Fruit fly (Drosophila melanogaster) whole organism, pupa: ENCODE data around the gene Bsg.

Experiments used
- CG10348 ChIP-seq: fragments of 200-800 bp; sonication (Bioruptor generic); IDR thresholded peaks from 2 replicates; pipeline ENCODE4 v1.3.6; 2022; ENCODE audit warnings: missing biosample characterization, missing genetic modification characterization
- CG13204 ChIP-seq: fragments of 200-800 bp; sonication (Bioruptor generic); optimal IDR thresholded peaks from 2 replicates; lab custom pipeline; 2018; ENCODE audit warnings: missing biosample characterization, mild to moderate bottlenecking, missing genetic modification characterization, moderate library complexity
- CG15710 ChIP-seq: fragments of 200-800 bp; sonication (Bioruptor generic); optimal IDR thresholded peaks from 2 replicates; lab custom pipeline; 2018; ENCODE audit warnings: missing biosample characterization, mild to moderate bottlenecking, missing genetic modification characterization, moderate library complexity
- CG8159 ChIP-seq: fragments of 200-800 bp; sonication (Bioruptor generic); optimal IDR thresholded peaks from 3 replicates; lab custom pipeline; 2018; ENCODE audit warnings: missing biosample characterization, mild to moderate bottlenecking, missing genetic modification characterization, moderate library complexity
- CG9948 ChIP-seq: fragments of 200-800 bp; sonication (Bioruptor generic); optimal IDR thresholded peaks from 2 replicates; lab custom pipeline; 2018; ENCODE audit warnings: missing biosample characterization, mild to moderate bottlenecking, missing genetic modification characterization, moderate library complexity
- Pif1B ChIP-seq: fragments of 200-800 bp; sonication (Bioruptor generic); optimal IDR thresholded peaks from 3 replicates; lab custom pipeline; 2016; ENCODE audit warnings: missing biosample characterization, missing genetic modification characterization
- Snoo ChIP-seq: fragments of 200-800 bp; sonication (Bioruptor generic); optimal IDR thresholded peaks from 3 replicates; lab custom pipeline; 2017; ENCODE audit warnings: missing biosample characterization, mild to moderate bottlenecking, missing genetic modification characterization, inconsistent platforms
- fd96Ca ChIP-seq: fragments of 200-800 bp; sonication (Bioruptor generic); IDR thresholded peaks from 3 replicates; pipeline ENCODE4 v1.3.6; 2022; ENCODE audit warnings: missing biosample characterization, missing genetic modification characterization

DNA sequence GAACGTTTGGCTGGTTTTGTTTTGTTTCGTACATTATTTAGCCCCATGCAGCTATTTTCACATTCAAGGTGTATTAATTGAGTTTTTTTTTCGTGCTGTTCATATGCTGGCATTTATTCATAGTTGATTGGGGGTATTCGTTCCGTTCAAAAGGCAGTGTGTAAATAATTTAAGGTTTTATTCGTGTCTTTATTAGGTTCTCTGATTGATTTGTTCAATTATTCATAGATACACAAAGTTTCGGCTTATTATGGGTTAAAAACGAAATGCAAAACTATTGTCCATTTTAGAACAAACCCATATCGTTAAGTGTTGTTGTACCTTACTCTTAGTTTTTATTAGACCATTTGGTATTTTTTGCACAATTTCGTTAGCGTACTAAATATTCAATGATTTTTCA is 8.2 kb downstream of the Bsg start:
- TF ChIP-seq CG10348 (GFP tag; lab: Robert Waterston, UW), result no peak
- TF ChIP-seq Snoo (tag; lab: Kevin White, UChicago), result no peak
- TF ChIP-seq CG13204 (GFP tag; lab: Kevin White, UChicago), result no peak
- TF ChIP-seq Pif1B, result no peak
- TF ChIP-seq fd96Ca (GFP tag; lab: Robert Waterston, UW), result no peak
- TF ChIP-seq CG15710 (tag; lab: Kevin White, UChicago), result no peak
- TF ChIP-seq CG9948 (tag; lab: Kevin White, UChicago), result no peak
- TF ChIP-seq CG8159 (tag; lab: Kevin White, UChicago), result no peak
